Worm (Caenorhabditis elegans): Measurements from ENCODE around the gene col-130.

DNA sequence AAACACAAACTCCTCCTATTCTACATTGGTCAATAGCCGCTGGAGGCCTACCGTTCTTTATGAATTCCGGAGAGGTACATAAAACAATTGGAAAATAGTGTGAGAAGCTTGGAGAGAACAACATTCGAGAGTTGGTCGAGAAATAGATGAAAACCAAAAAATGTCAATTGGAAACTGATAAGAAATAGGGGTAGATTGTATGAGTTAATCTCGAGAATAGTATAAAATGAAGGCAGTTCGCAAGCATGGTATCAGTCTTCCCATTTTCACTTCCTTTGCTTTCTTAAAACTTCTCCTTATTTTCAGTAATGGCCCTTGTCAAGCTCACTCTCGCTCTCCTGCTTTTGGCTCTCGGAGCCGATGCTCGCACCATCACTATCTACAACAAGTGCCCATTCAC is 45.5 kb downstream of the col-130 start, which contains the start of gene thn-2:
- no peak for TF ChIP-seq ceh-19 (GFP tag; optimal IDR thresholded peaks at IDR 0.05)
- no peak for TF ChIP-seq pag-3 (tag; optimal IDR thresholded peaks at IDR 0.05; ENCODE audit: borderline replicate concordance)
- TF ChIP-seq ceh-34 (tag; optimal IDR thresholded peaks at IDR 0.05) = no peak
- TF ChIP-seq nfya-1 (tag; optimal IDR thresholded peaks at IDR 0.05) = no peak

Data from whole organism, late embryonic.